Worm (Caenorhabditis elegans) whole organism, L3 larva: ENCODE measurements around the gene fbxa-115.

Experiments used
- ceh-82 ChIP-seq: fragments of 150-350 bp; optimal IDR thresholded peaks from 2 replicates; lab custom pipeline; 2014; ENCODE audit warnings: missing biosample characterization, missing genetic modification characterization
- elt-1 ChIP-seq: fragments of 150-350 bp; optimal IDR thresholded peaks from 2 replicates; lab custom pipeline; 2014; ENCODE audit warnings: missing biosample characterization, missing genetic modification characterization
- nhr-237 ChIP-seq: fragments of 150-350 bp; optimal IDR thresholded peaks from 2 replicates; lab custom pipeline; 2014; ENCODE audit warnings: missing biosample characterization, missing genetic modification characterization
- pha-4 ChIP-seq: fragments of 150-350 bp; optimal IDR thresholded peaks from 2 replicates; lab custom pipeline; 2014; ENCODE audit warnings: missing biosample characterization, missing genetic modification reagents, missing genetic modification characterization
- snpc-4 ChIP-seq: fragments of 150-350 bp; optimal IDR thresholded peaks from 2 replicates; lab custom pipeline; 2014; ENCODE audit warnings: missing biosample characterization, missing genetic modification characterization
- ztf-4 ChIP-seq: fragments of 150-350 bp; optimal IDR thresholded peaks from 2 replicates; lab custom pipeline; 2014; ENCODE audit warnings: missing biosample characterization, missing genetic modification characterization

DNA sequence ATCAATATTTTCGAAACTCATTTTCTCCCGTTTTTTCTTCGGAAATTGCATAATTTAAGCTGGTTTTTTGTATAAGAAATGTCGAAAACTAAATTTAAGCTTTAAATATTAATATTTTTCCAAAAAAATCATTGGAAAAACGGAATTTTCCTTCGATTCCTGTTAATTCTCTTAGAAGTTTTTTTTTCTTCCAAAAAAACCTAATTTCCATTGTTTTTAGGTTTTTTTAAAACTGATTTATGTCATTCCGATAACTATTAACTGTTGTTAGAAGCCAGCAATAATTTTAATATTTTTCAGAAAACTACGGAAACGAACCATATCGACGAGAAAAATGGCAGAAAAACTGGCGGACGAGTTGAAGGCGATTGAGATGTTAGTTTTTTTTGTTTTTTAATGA is 9.4 kb upstream of the fbxa-115 start, which contains the start of gene fbxa-114:
- TF ChIP-seq ceh-82 (tag; lab: Kevin White, UChicago) = no peak
- no peak for TF ChIP-seq snpc-4
- no peak for TF ChIP-seq pha-4 (tag; lab: Kevin White, UChicago)
- TF ChIP-seq nhr-237 (tag; lab: Kevin White, UChicago) = no peak
- no peak for TF ChIP-seq ztf-4 (tag; lab: Kevin White, UChicago)
- TF ChIP-seq elt-1 = no peak
